Fruit fly (Drosophila melanogaster) whole organism, embryonic: ENCODE results near the gene Ptp10D.
A peak's percentile ranks its signal among the peaks of the same experiment; 100 is the strongest.

Source experiments
- Asciz ChIP-seq: fragments of 200-800 bp; sonication (Bioruptor generic); optimal IDR thresholded peaks from 2 replicates; lab custom pipeline; 2017; ENCODE audit warnings: missing biosample characterization, mild to moderate bottlenecking, missing genetic modification characterization, missing genetic modification reagents
- Atf6 ChIP-seq: fragments of 200-800 bp; sonication (Bioruptor generic); IDR thresholded peaks from 2 replicates; pipeline ENCODE4 v1.3.6; 2022; ENCODE audit warnings: missing biosample characterization, missing genetic modification characterization
- B-H1 ChIP-seq: fragments of 200-800 bp; sonication (Bioruptor generic); IDR thresholded peaks from 3 replicates; pipeline ENCODE4 v1.3.6; 2022; ENCODE audit warnings: missing biosample characterization, missing genetic modification characterization
- Blimp-1 ChIP-seq: fragments of 200-800 bp; sonication (Bioruptor generic); optimal IDR thresholded peaks from 3 replicates; lab custom pipeline; 2018; ENCODE audit warnings: missing biosample characterization, missing genetic modification characterization, mild to moderate bottlenecking, moderate library complexity, missing genetic modification reagents
- CG11560 ChIP-seq: fragments of 200-800 bp; sonication (Bioruptor generic); IDR thresholded peaks from 3 replicates; pipeline ENCODE4 v1.3.6; 2022; ENCODE audit warnings: missing biosample characterization, missing genetic modification characterization
- CG12236 ChIP-seq: fragments of 200-800 bp; sonication (Bioruptor generic); optimal IDR thresholded peaks from 2 replicates; lab custom pipeline; 2016; ENCODE audit warnings: missing biosample characterization, missing genetic modification characterization
- CG14441 ChIP-seq: fragments of 200-800 bp; sonication (Bioruptor generic); IDR thresholded peaks from 2 replicates; pipeline ENCODE4 v1.3.6; 2022; ENCODE audit warnings: missing biosample characterization, missing genetic modification characterization
- CG2678 ChIP-seq: fragments of 200-800 bp; sonication (Bioruptor generic); optimal IDR thresholded peaks from 3 replicates; lab custom pipeline; 2019; ENCODE audit warnings: missing biosample characterization, mild to moderate bottlenecking, missing genetic modification characterization, moderate library complexity
- CG3065 ChIP-seq: fragments of 200-800 bp; sonication (Bioruptor generic); optimal IDR thresholded peaks from 2 replicates; lab custom pipeline; 2016; ENCODE audit warnings: missing biosample characterization, missing genetic modification characterization
- CG31388 ChIP-seq: fragments of 200-800 bp; sonication (Bioruptor generic); optimal IDR thresholded peaks from 2 replicates; lab custom pipeline; 2016; ENCODE audit warnings: missing biosample characterization, missing genetic modification characterization
- CG32772 ChIP-seq: fragments of 200-800 bp; sonication (Bioruptor generic); IDR thresholded peaks from 2 replicates; pipeline ENCODE4 v1.3.6; 2022; ENCODE audit warnings: missing biosample characterization, missing genetic modification characterization
- CG3995 ChIP-seq: fragments of 200-800 bp; sonication (Bioruptor generic); optimal IDR thresholded peaks from 3 replicates; lab custom pipeline; 2016; ENCODE audit warnings: missing biosample characterization, missing genetic modification characterization
- CG4617 ChIP-seq: fragments of 200-800 bp; sonication (Bioruptor generic); optimal IDR thresholded peaks from 3 replicates; lab custom pipeline; 2016; ENCODE audit warnings: missing biosample characterization, missing genetic modification characterization, borderline replicate concordance
- CG6654 ChIP-seq: fragments of 200-800 bp; sonication (Bioruptor generic); optimal IDR thresholded peaks from 2 replicates; lab custom pipeline; 2017; ENCODE audit warnings: missing biosample characterization, mild to moderate bottlenecking, missing genetic modification characterization
- CG6791 ChIP-seq: fragments of 200-800 bp; sonication (Bioruptor generic); IDR thresholded peaks from 3 replicates; pipeline ENCODE4 v1.3.6; 2022; ENCODE audit warnings: missing biosample characterization, missing genetic modification characterization; ENCODE audit not compliant: partially characterized antibody
- CG7357 ChIP-seq: fragments of 200-800 bp; sonication (Bioruptor generic); IDR thresholded peaks from 3 replicates; pipeline ENCODE4 v1.3.6; 2022; ENCODE audit warnings: missing biosample characterization, missing genetic modification characterization
- CTCF ChIP-seq: fragments of 200-800 bp; sonication (Bioruptor generic); optimal IDR thresholded peaks from 2 replicates; lab custom pipeline; 2017; ENCODE audit warnings: missing biosample characterization, mild to moderate bottlenecking, missing genetic modification characterization, moderate library complexity
- Camta ChIP-seq: fragments of 200-800 bp; sonication (Bioruptor generic); optimal IDR thresholded peaks from 2 replicates; lab custom pipeline; 2016; ENCODE audit warnings: missing biosample characterization, missing genetic modification characterization
- Doc2 ChIP-seq: fragments of 200-800 bp; sonication (Bioruptor generic); IDR thresholded peaks from 2 replicates; pipeline ENCODE4 v1.3.6; 2022; ENCODE audit warnings: missing biosample characterization, missing genetic modification characterization
- Fer1 ChIP-seq: fragments of 200-800 bp; sonication (Bioruptor generic); optimal IDR thresholded peaks from 2 replicates; lab custom pipeline; 2017; ENCODE audit warnings: missing biosample characterization, mild to moderate bottlenecking, missing genetic modification characterization
- Gug ChIP-seq: fragments of 200-800 bp; sonication (Bioruptor generic); IDR thresholded peaks from 4 replicates; pipeline ENCODE4 v1.3.6; 2022; ENCODE audit warnings: missing biosample characterization, missing genetic modification characterization
- Hmr ChIP-seq: fragments of 200-800 bp; sonication (Bioruptor generic); optimal IDR thresholded peaks from 3 replicates; lab custom pipeline; 2017; ENCODE audit warnings: mild to moderate bottlenecking, missing biosample characterization, missing genetic modification reagents, missing genetic modification characterization
- Lhr ChIP-seq: fragments of 200-800 bp; sonication (Bioruptor generic); optimal IDR thresholded peaks from 3 replicates; lab custom pipeline; 2017; ENCODE audit warnings: mild to moderate bottlenecking, missing biosample characterization, missing genetic modification reagents, missing genetic modification characterization
- Rfx ChIP-seq: fragments of 200-800 bp; sonication (Bioruptor generic); IDR thresholded peaks from 2 replicates; pipeline ENCODE4 v1.3.6; 2022; ENCODE audit warnings: missing biosample characterization, missing genetic modification characterization
- Sox100B ChIP-seq: fragments of 200-800 bp; sonication (Bioruptor generic); optimal IDR thresholded peaks from 3 replicates; lab custom pipeline; 2018; ENCODE audit warnings: missing biosample characterization, mild to moderate bottlenecking, missing genetic modification characterization
- YL-1 ChIP-seq: fragments of 200-800 bp; sonication (Bioruptor generic); optimal IDR thresholded peaks from 3 replicates; lab custom pipeline; 2017; ENCODE audit warnings: missing biosample characterization, mild to moderate bottlenecking, missing genetic modification characterization
- al ChIP-seq: fragments of 200-800 bp; sonication (Bioruptor generic); IDR thresholded peaks from 2 replicates; pipeline ENCODE4 v1.3.6; 2022; ENCODE audit warnings: missing biosample characterization, missing genetic modification characterization
- bbx ChIP-seq: fragments of 200-800 bp; sonication (Bioruptor generic); IDR thresholded peaks from 2 replicates; pipeline ENCODE4 v1.3.6; 2022; ENCODE audit warnings: missing biosample characterization, missing genetic modification characterization; ENCODE audit not compliant: partially characterized antibody
- cg ChIP-seq: fragments of 200-800 bp; sonication (Bioruptor generic); optimal IDR thresholded peaks from 3 replicates; lab custom pipeline; 2019; ENCODE audit warnings: missing biosample characterization, mild to moderate bottlenecking, missing genetic modification characterization, moderate library complexity
- chm ChIP-seq: fragments of 200-800 bp; sonication (Bioruptor generic); IDR thresholded peaks from 2 replicates; pipeline ENCODE4 v1.3.6; 2022; ENCODE audit warnings: missing biosample characterization, missing genetic modification characterization
- crp ChIP-seq, 2 experiments: fragments of 200-800 bp; sonication (Bioruptor generic); optimal IDR thresholded peaks; 2 replicates in 1 of 2; 3 replicates in 1 of 2; lab custom pipeline; 2017; ENCODE audit warnings: missing biosample characterization in 2 of 2, missing genetic modification characterization in 2 of 2, mild to moderate bottlenecking in 1 of 2, moderate library complexity in 1 of 2
- cwo ChIP-seq: fragments of 200-800 bp; sonication (Bioruptor generic); optimal IDR thresholded peaks from 3 replicates; lab custom pipeline; 2017; ENCODE audit warnings: missing biosample characterization, missing genetic modification characterization, mild to moderate bottlenecking, moderate library complexity, missing genetic modification reagents
- fd102C ChIP-seq: fragments of 200-800 bp; sonication (Bioruptor generic); optimal IDR thresholded peaks from 2 replicates; lab custom pipeline; 2018; ENCODE audit warnings: missing biosample characterization, mild to moderate bottlenecking, missing genetic modification characterization, moderate library complexity
- fd64A ChIP-seq: fragments of 200-800 bp; sonication (Bioruptor generic); optimal IDR thresholded peaks from 3 replicates; lab custom pipeline; 2018; ENCODE audit warnings: missing biosample characterization, mild to moderate bottlenecking, missing genetic modification characterization
- gce ChIP-seq: fragments of 200-800 bp; sonication (Bioruptor generic); IDR thresholded peaks from 3 replicates; pipeline ENCODE4 v1.3.6; 2022; ENCODE audit warnings: missing biosample characterization, missing genetic modification characterization
- gcm2 ChIP-seq: fragments of 200-800 bp; sonication (Bioruptor generic); optimal IDR thresholded peaks from 2 replicates; lab custom pipeline; 2016; ENCODE audit warnings: missing biosample characterization, missing genetic modification characterization
- hbn ChIP-seq: fragments of 200-800 bp; sonication (Bioruptor generic); IDR thresholded peaks from 2 replicates; pipeline ENCODE4 v1.3.6; 2022; ENCODE audit warnings: missing biosample characterization, missing genetic modification characterization; ENCODE audit not compliant: partially characterized antibody
- nau ChIP-seq: fragments of 200-800 bp; sonication (Bioruptor generic); optimal IDR thresholded peaks from 3 replicates; lab custom pipeline; 2017; ENCODE audit warnings: missing biosample characterization, mild to moderate bottlenecking, missing genetic modification characterization, missing genetic modification reagents
- onecut ChIP-seq: fragments of 200-800 bp; sonication (Bioruptor generic); IDR thresholded peaks from 2 replicates; pipeline ENCODE4 v1.3.6; 2022; ENCODE audit warnings: missing biosample characterization, missing genetic modification characterization
- pb ChIP-seq: fragments of 200-800 bp; sonication (Bioruptor generic); optimal IDR thresholded peaks from 3 replicates; lab custom pipeline; 2016; ENCODE audit warnings: missing biosample characterization, missing genetic modification characterization
- pfk ChIP-seq: fragments of 200-800 bp; sonication (Bioruptor generic); optimal IDR thresholded peaks from 2 replicates; lab custom pipeline; 2018; ENCODE audit warnings: missing biosample characterization, mild to moderate bottlenecking, missing genetic modification characterization, moderate library complexity
- pho ChIP-seq: fragments of 200-800 bp; sonication (Bioruptor generic); optimal IDR thresholded peaks from 2 replicates; lab custom pipeline; 2016; ENCODE audit warnings: missing biosample characterization, missing genetic modification characterization
- pum ChIP-seq: fragments of 200-800 bp; sonication (Bioruptor generic); optimal IDR thresholded peaks from 2 replicates; lab custom pipeline; 2016; ENCODE audit warnings: missing biosample characterization, missing genetic modification characterization
- salm ChIP-seq: fragments of 200-800 bp; sonication (Bioruptor generic); optimal IDR thresholded peaks from 2 replicates; lab custom pipeline; 2018; ENCODE audit warnings: missing biosample characterization, mild to moderate bottlenecking, missing genetic modification characterization
- sima ChIP-seq: fragments of 200-800 bp; sonication (Bioruptor generic); optimal IDR thresholded peaks from 2 replicates; lab custom pipeline; 2016; ENCODE audit warnings: missing biosample characterization, missing genetic modification characterization
- sqz ChIP-seq: fragments of 200-800 bp; sonication (Bioruptor generic); optimal IDR thresholded peaks from 3 replicates; lab custom pipeline; 2018; ENCODE audit warnings: missing biosample characterization, mild to moderate bottlenecking, missing genetic modification characterization
- tap ChIP-seq: fragments of 200-800 bp; optimal IDR thresholded peaks from 3 replicates; lab custom pipeline; 2019; ENCODE audit warnings: missing biosample characterization, mild to moderate bottlenecking, missing genetic modification characterization, moderate library complexity
- toy ChIP-seq: fragments of 200-800 bp; sonication (Bioruptor generic); IDR thresholded peaks from 2 replicates; pipeline ENCODE4 v1.3.6; 2022; ENCODE audit warnings: missing biosample characterization, missing genetic modification characterization
- yki ChIP-seq: fragments of >200 bp; optimal IDR thresholded peaks from 3 replicates; lab custom pipeline; 2018
- zf30C ChIP-seq: fragments of 200-800 bp; sonication (Bioruptor generic); optimal IDR thresholded peaks from 3 replicates; lab custom pipeline; 2018; ENCODE audit warnings: missing biosample characterization, mild to moderate bottlenecking, missing genetic modification characterization

Ptp10D gene

dm6 chrX:11709799-11710720 is 88.2 kb downstream of the Ptp10D start, which contains the start of gene FucT6 (continued):
- TF ChIP-seq tap (tag; lab: Kevin White, UChicago): peak; percentile 47
- TF ChIP-seq Sox100B (GFP tag; lab: Kevin White, UChicago): no peak
- peak; percentile 39 for TF ChIP-seq Lhr
- no peak for TF ChIP-seq gcm2 (GFP tag; lab: Kevin White, UChicago)
- no peak for TF ChIP-seq yki
- no peak for TF ChIP-seq CG6654
- TF ChIP-seq hbn (GFP tag; lab: Robert Waterston, UW): peak; percentile 80
- TF ChIP-seq CG31388: no peak
- peak; percentile 49; the same call in 1 of the 2 replicates for TF ChIP-seq Atf6 (GFP tag; lab: Robert Waterston, UW)
- no peak for TF ChIP-seq CG3995
- peak; percentile 54 for TF ChIP-seq cg (GFP tag; lab: Kevin White, UChicago)
- no peak for TF ChIP-seq CG2678 (tag; lab: Kevin White, UChicago)
- TF ChIP-seq Gug (GFP tag; lab: Robert Waterston, UW): no peak
- TF ChIP-seq Rfx (GFP tag; lab: Robert Waterston, UW): peak; percentile 35
- peak; percentile 63; the same call in 2 of the 3 replicates for TF ChIP-seq CG11560
- no peak for TF ChIP-seq CG32772
- no peak for TF ChIP-seq CG12236 (GFP tag; lab: Kevin White, UChicago)
- no peak for TF ChIP-seq Hmr (GFP tag; lab: Kevin White, UChicago)
- TF ChIP-seq salm (tag; lab: Kevin White, UChicago): no peak
- no peak for TF ChIP-seq fd102C
- TF ChIP-seq Camta (GFP tag; lab: Kevin White, UChicago): no peak
- no peak for TF ChIP-seq pum (GFP tag; lab: Kevin White, UChicago)
- no peak for TF ChIP-seq CTCF
- TF ChIP-seq onecut (GFP tag; lab: Robert Waterston, UW): no peak
- peak; percentile 45 for TF ChIP-seq YL-1 (GFP tag; lab: Kevin White, UChicago)
- TF ChIP-seq nau (GFP tag; lab: Kevin White, UChicago): no peak
- TF ChIP-seq B-H1 (GFP tag; lab: Robert Waterston, UW): no peak; the same call in 2 of the 3 replicates
- no peak for TF ChIP-seq Doc2 (GFP tag; lab: Robert Waterston, UW)
- TF ChIP-seq al (GFP tag; lab: Robert Waterston, UW): no peak
- peak; percentile 90 for TF ChIP-seq bbx
- peak; percentile 21 for TF ChIP-seq cwo (GFP tag; lab: Kevin White, UChicago)
- TF ChIP-seq CG14441 (GFP tag; lab: Robert Waterston, UW): no peak
- TF ChIP-seq sima (GFP tag; lab: Kevin White, UChicago): no peak
- TF ChIP-seq fd64A (GFP tag; lab: Kevin White, UChicago): no peak
- no peak for TF ChIP-seq gce (GFP tag; lab: Robert Waterston, UW)
- no peak for TF ChIP-seq CG3065 (GFP tag; lab: Kevin White, UChicago)
- TF ChIP-seq pfk (GFP tag; lab: Kevin White, UChicago): no peak
- TF ChIP-seq Asciz (GFP tag; lab: Kevin White, UChicago): no peak
- peak; percentile 90 for TF ChIP-seq CG6791 (GFP tag; lab: Robert Waterston, UW)
- peak; percentile 79 for TF ChIP-seq CG4617
- no peak for TF ChIP-seq Blimp-1 (GFP tag; lab: Kevin White, UChicago)
- no peak for TF ChIP-seq Fer1
- TF ChIP-seq CG7357: no peak
- TF ChIP-seq crp (GFP tag; optimal IDR thresholded peaks at IDR 0.05; lab: Kevin White, UChicago): peak in 1 of 2 experiments; percentile 29
- no peak for TF ChIP-seq pb
- peak; percentile 17 for TF ChIP-seq pho (GFP tag; lab: Kevin White, UChicago)
- TF ChIP-seq chm (GFP tag; lab: Robert Waterston, UW): peak; percentile 34; the same call in 1 of the 2 replicates
- no peak for TF ChIP-seq zf30C (GFP tag; lab: Kevin White, UChicago)
- TF ChIP-seq sqz (GFP tag; lab: Kevin White, UChicago): no peak
- no peak for TF ChIP-seq toy (GFP tag; lab: Robert Waterston, UW)
